Worm (Caenorhabditis elegans): ENCODE data around the gene F20G2.3.

F20G2.3 gene

DNA sequence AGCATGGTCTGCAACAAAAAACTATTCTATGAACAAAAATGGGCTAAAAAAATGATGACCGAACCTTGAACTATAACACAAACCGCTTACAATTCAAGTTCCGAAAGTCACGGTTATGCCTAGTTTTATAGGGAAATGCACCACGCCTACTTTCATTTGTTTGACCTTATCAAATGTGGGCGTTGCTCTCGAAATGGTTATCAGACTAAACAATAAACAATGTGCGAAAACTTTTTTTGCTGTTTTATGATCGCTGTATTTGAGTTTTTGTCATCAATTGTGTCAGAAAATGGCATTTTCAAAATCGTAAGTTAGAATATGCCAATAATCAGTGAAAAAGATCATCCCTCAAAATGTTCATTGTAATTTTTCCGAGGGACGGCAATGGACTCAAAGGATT lies 32.1 kb downstream of the F20G2.3 start, which contains the start of gene F35E12.6:
Gene F35E12.6, minus strand, starts transcription at position 101 of the 400 bp plus-strand sequence.
- TF ChIP-seq fos-1 (tag; optimal IDR thresholded peaks at IDR 0.05), result peak; percentile 19
- TF ChIP-seq alr-1 (tag; optimal IDR thresholded peaks at IDR 0.05), result no peak

DNA sequence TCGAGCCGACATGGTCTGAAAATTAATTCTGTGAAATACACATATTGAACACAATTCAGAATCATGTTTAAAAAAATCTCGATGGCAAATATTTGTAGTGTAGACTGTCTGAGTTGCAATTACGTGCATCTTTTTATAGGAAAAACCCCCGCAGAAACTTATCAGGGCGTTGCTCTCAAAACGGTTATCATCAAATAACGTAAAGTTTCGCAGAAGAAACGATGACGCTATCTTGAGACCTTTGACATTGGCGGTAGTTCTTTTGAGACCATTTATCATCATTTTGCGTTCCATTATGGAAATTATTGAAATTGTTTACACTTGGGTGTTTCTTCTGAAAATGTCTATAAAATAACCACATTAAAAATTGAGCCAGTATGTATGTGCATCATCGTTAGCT lies 37.5 kb downstream of the F20G2.3 start, which contains the start of gene dct-17:
Gene dct-17, minus strand, starts transcription at position 23 of the 400 bp plus-strand sequence.
- no peak for TF ChIP-seq lsy-2 (tag; optimal IDR thresholded peaks at IDR 0.05)
- TF ChIP-seq skn-1 (tag; optimal IDR thresholded peaks at IDR 0.05), result peak; percentile 48
- no peak for TF ChIP-seq lin-39 (tag; optimal IDR thresholded peaks at IDR 0.05)
- TF ChIP-seq fos-1 (tag; optimal IDR thresholded peaks at IDR 0.05), result peak; percentile 91
- TF ChIP-seq nhr-21 (tag; optimal IDR thresholded peaks at IDR 0.05), result no peak

DNA sequence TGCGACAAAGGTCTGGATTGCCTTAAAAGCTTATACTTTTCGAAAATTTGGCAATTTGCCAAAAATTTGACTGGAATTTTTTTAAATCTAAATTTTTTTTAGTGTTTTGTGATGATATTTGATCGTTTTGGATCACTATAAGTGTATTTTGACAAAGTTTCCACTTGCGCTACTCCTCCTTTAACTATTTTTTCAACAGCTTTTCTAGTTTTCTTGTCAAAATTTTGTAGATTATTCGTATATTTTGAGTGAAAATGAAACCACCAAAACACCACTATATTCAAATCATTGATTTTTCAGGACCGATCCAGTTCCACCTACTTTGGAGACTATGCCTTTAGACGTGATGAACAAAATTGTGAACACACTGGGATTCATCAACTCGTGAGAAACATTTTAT lies 42.7 kb downstream of the F20G2.3 start, which contains the start of gene fbxa-181:
Gene fbxa-181, plus strand, starts transcription at position 301 of the 400 bp plus-strand sequence.
- TF ChIP-seq nhr-129 (tag; optimal IDR thresholded peaks at IDR 0.05), result no peak
- TF ChIP-seq ztf-11 (tag; optimal IDR thresholded peaks at IDR 0.05), result no peak
- no peak for TF ChIP-seq ztf-1 (GFP tag; conservative IDR thresholded peaks at IDR 0.05)
- no peak for TF ChIP-seq R02D3.7 (tag; optimal IDR thresholded peaks at IDR 0.05)
- TF ChIP-seq ama-1 (optimal IDR thresholded peaks at IDR 0.05), result no peak
- TF ChIP-seq ceh-16 (tag; optimal IDR thresholded peaks at IDR 0.05), result no peak
- no peak for TF ChIP-seq lsy-2 (tag; optimal IDR thresholded peaks at IDR 0.05)
- no peak for TF ChIP-seq peb-1 (tag; optimal IDR thresholded peaks at IDR 0.05)
- TF ChIP-seq unc-55 (GFP tag; optimal IDR thresholded peaks at IDR 0.05), result no peak
- no peak for TF ChIP-seq gmeb-1 (tag; optimal IDR thresholded peaks at IDR 0.05)
- TF ChIP-seq elt-1 (tag; optimal IDR thresholded peaks at IDR 0.05), result no peak
- no peak for TF ChIP-seq mbf-1 (tag; optimal IDR thresholded peaks at IDR 0.05)
- TF ChIP-seq mab-5 (tag; optimal IDR thresholded peaks at IDR 0.05), result no peak
- TF ChIP-seq ztf-4 (tag; optimal IDR thresholded peaks at IDR 0.05), result no peak

DNA sequence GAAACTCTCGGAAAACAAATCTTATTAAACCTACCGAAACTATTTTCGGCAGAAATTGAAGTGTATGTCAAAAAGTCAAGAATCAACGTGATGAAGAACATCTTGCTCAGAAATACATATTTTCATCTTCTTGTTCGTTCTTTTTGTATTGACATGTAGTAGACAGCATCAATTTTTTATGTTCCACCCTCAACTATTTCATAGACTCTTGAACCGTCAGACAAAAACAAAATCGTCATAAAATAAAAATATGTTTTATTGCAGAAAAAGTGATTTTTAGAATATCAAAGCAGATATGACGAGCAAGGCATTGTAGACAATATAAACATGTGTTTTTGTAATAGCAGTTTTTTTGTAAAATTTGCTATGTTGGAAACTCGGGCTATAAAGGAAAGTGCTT lies 43.5 kb downstream of the F20G2.3 start, which contains the start of gene F35E12.2:
Gene F35E12.2, minus strand, starts transcription at position 101 of the 400 bp plus-strand sequence.
- no peak for TF ChIP-seq Y55F3AM.14 (GFP tag; optimal IDR thresholded peaks at IDR 0.05)
- TF ChIP-seq nhr-10 (tag; optimal IDR thresholded peaks at IDR 0.05), result no peak

DNA sequence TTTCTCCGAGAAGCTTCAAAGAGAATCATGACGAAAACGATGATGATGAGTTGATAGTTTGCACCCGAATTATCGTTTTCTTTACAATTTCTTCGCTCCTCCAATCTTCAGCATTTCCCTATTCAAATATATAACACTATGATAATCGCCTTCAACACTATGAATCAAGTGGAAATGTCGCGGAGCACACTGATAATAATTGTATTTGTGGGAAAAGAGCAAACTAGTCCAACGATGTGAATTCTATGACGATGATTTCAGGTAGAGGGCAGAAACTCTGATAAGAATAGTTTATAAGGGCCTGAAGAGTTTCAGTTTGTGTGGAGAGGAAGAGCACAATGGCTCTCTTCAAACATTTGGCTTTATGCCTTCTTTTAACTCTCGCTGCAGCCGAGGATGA lies 51.8 kb downstream of the F20G2.3 start, which contains the start of gene T01D3.6:
Gene T01D3.6, plus strand, starts transcription at position 294 of the 400 bp plus-strand sequence.
- peak; percentile 34 for TF ChIP-seq gmeb-1 (tag; optimal IDR thresholded peaks at IDR 0.05)
- TF ChIP-seq sma-9 (GFP tag; optimal IDR thresholded peaks at IDR 0.05), result peak; percentile 56
- TF ChIP-seq sma-9 (tag; optimal IDR thresholded peaks at IDR 0.05), result no peak
- TF ChIP-seq snpc-4 (tag; optimal IDR thresholded peaks at IDR 0.05), result no peak
- peak; percentile 88 for TF ChIP-seq fos-1 (tag; optimal IDR thresholded peaks at IDR 0.05)
